Fruit fly (Drosophila melanogaster): ENCODE results near the gene chinmo.

Gene chinmo

dm6 chr2L:1728620-1728944 is 77.5 kb downstream of the chinmo start, which contains the start of gene Rrp40:
Gene Rrp40 (plus strand): TSS chr2L:1728732.
- TF ChIP-seq noc (tag; optimal IDR thresholded peaks at IDR 0.05) = no peak

dm6 chr2L:1729607-1730011 is 78.6 kb downstream of the chinmo start, which contains the start of the genes Eno and CG31937:
Gene Eno (minus strand): TSS chr2L:1729636.
Gene CG31937 (plus strand): TSS chr2L:1729887.
- TF ChIP-seq noc (tag; optimal IDR thresholded peaks at IDR 0.05) = peak; percentile 74

- peak; percentile 80 for TF ChIP-seq noc (tag; optimal IDR thresholded peaks at IDR 0.05)
Observed at dm6 chr2L:1730914-1731313, 79.9 kb downstream of the chinmo start.

- no peak for TF ChIP-seq noc (tag; optimal IDR thresholded peaks at IDR 0.05)
Observed at dm6 chr2L:1732189-1732588, 81.1 kb downstream of the chinmo start, which contains the start of the genes CG17652 and CG17646. Gene CG17652 (minus strand): TSS chr2L:1732356. Gene CG17646 (plus strand): TSS chr2L:1732524.

- no peak for TF ChIP-seq noc (tag; optimal IDR thresholded peaks at IDR 0.05)
Observed at dm6 chr2L:1733155-1733813, 82.2 kb downstream of the chinmo start.

dm6 chr2L:1735133-1735532 is 84.1 kb downstream of the chinmo start:
- no peak for TF ChIP-seq noc (tag; optimal IDR thresholded peaks at IDR 0.05)

- TF ChIP-seq noc (tag; optimal IDR thresholded peaks at IDR 0.05) = peak; percentile 84
Observed at dm6 chr2L:1737057-1737581, 86.1 kb downstream of the chinmo start.

- no peak for TF ChIP-seq noc (tag; optimal IDR thresholded peaks at IDR 0.05)
Observed at dm6 chr2L:1738054-1738453, 87.0 kb downstream of the chinmo start.

- TF ChIP-seq noc (tag; optimal IDR thresholded peaks at IDR 0.05) = no peak
Observed at dm6 chr2L:1740095-1740494, 89.0 kb downstream of the chinmo start.

- TF ChIP-seq noc (tag; optimal IDR thresholded peaks at IDR 0.05) = peak; percentile 54
Observed at dm6 chr2L:1743800-1744199, 92.7 kb downstream of the chinmo start.

dm6 chr2L:1748410-1748809 is 97.4 kb downstream of the chinmo start:
- no peak for TF ChIP-seq noc (tag; optimal IDR thresholded peaks at IDR 0.05)

dm6 chr2L:1751953-1752352 is 100.9 kb downstream of the chinmo start, which contains the start of the genes CG17712 and CG17648:
Gene CG17712 (minus strand): TSS chr2L:1752122.
Gene CG17648 (plus strand): TSS chr2L:1752308.
- TF ChIP-seq noc (tag; optimal IDR thresholded peaks at IDR 0.05) = no peak
